Fruit fly (Drosophila melanogaster) whole organism, embryonic: Measurements from ENCODE around the gene tutl.

Source experiments
- ATbp ChIP-seq: fragments of 200-800 bp; sonication (Bioruptor generic); optimal IDR thresholded peaks from 2 replicates; lab custom pipeline; 2017; ENCODE audit warnings: missing biosample characterization, mild to moderate bottlenecking, missing genetic modification characterization, missing genetic modification reagents
- Asciz ChIP-seq: fragments of 200-800 bp; sonication (Bioruptor generic); optimal IDR thresholded peaks from 2 replicates; lab custom pipeline; 2017; ENCODE audit warnings: missing biosample characterization, mild to moderate bottlenecking, missing genetic modification characterization, missing genetic modification reagents
- Atf6 ChIP-seq: fragments of 200-800 bp; sonication (Bioruptor generic); IDR thresholded peaks from 2 replicates; pipeline ENCODE4 v1.3.6; 2022; ENCODE audit warnings: missing biosample characterization, missing genetic modification characterization
- Bdp1 ChIP-seq: fragments of 200-800 bp; sonication (Bioruptor generic); optimal IDR thresholded peaks from 3 replicates; lab custom pipeline; 2016; ENCODE audit warnings: missing biosample characterization, missing genetic modification characterization
- Blimp-1 ChIP-seq: fragments of 200-800 bp; sonication (Bioruptor generic); optimal IDR thresholded peaks from 3 replicates; lab custom pipeline; 2018; ENCODE audit warnings: missing biosample characterization, missing genetic modification characterization, mild to moderate bottlenecking, moderate library complexity, missing genetic modification reagents
- C15 ChIP-seq: fragments of 200-800 bp; sonication (Bioruptor generic); IDR thresholded peaks from 3 replicates; pipeline ENCODE4 v1.3.6; 2022; ENCODE audit warnings: missing biosample characterization, missing genetic modification characterization
- CG10462 ChIP-seq: fragments of 200-800 bp; sonication (Bioruptor generic); optimal IDR thresholded peaks from 2 replicates; lab custom pipeline; 2016; ENCODE audit warnings: missing biosample characterization, missing genetic modification characterization
- CG10959 ChIP-seq: fragments of 200-800 bp; sonication (Bioruptor generic); IDR thresholded peaks from 2 replicates; pipeline ENCODE4 v1.3.6; 2022; ENCODE audit warnings: missing biosample characterization, missing genetic modification characterization
- CG12104 ChIP-seq: fragments of 200-800 bp; sonication (Bioruptor generic); optimal IDR thresholded peaks from 3 replicates; lab custom pipeline; 2016; ENCODE audit warnings: missing biosample characterization, missing genetic modification characterization
- CG12219 ChIP-seq: fragments of 200-800 bp; sonication (Bioruptor generic); optimal IDR thresholded peaks from 3 replicates; lab custom pipeline; 2018; ENCODE audit warnings: missing biosample characterization, mild to moderate bottlenecking, missing genetic modification characterization
- CG12236 ChIP-seq: fragments of 200-800 bp; sonication (Bioruptor generic); optimal IDR thresholded peaks from 2 replicates; lab custom pipeline; 2016; ENCODE audit warnings: missing biosample characterization, missing genetic modification characterization
- CG12299 ChIP-seq: fragments of 200-800 bp; sonication (Bioruptor generic); optimal IDR thresholded peaks from 2 replicates; lab custom pipeline; 2018; ENCODE audit warnings: missing biosample characterization, mild to moderate bottlenecking, missing genetic modification characterization
- CG12769 ChIP-seq: fragments of 200-800 bp; sonication (Bioruptor generic); optimal IDR thresholded peaks from 2 replicates; lab custom pipeline; 2019; ENCODE audit warnings: missing biosample characterization, mild to moderate bottlenecking, missing genetic modification characterization, moderate library complexity
- CG15479 ChIP-seq: fragments of 200-800 bp; sonication (Bioruptor generic); optimal IDR thresholded peaks from 3 replicates; lab custom pipeline; 2019; ENCODE audit warnings: missing biosample characterization, mild to moderate bottlenecking, missing genetic modification characterization, moderate library complexity
- CG16779 ChIP-seq: fragments of 200-800 bp; sonication (Bioruptor generic); IDR thresholded peaks from 2 replicates; pipeline ENCODE4 v1.3.6; 2022; ENCODE audit warnings: missing biosample characterization, missing genetic modification characterization
- CG18599 ChIP-seq: fragments of 200-800 bp; sonication (Bioruptor generic); optimal IDR thresholded peaks from 3 replicates; lab custom pipeline; 2017; ENCODE audit warnings: missing biosample characterization, missing genetic modification characterization, mild to moderate bottlenecking, moderate library complexity, missing genetic modification reagents
- CG30431 ChIP-seq: fragments of 200-800 bp; sonication (Bioruptor generic); optimal IDR thresholded peaks from 2 replicates; lab custom pipeline; 2017; ENCODE audit warnings: missing biosample characterization, missing genetic modification characterization
- CG3065 ChIP-seq: fragments of 200-800 bp; sonication (Bioruptor generic); optimal IDR thresholded peaks from 2 replicates; lab custom pipeline; 2016; ENCODE audit warnings: missing biosample characterization, missing genetic modification characterization
- CG32767 ChIP-seq: fragments of 200-800 bp; sonication (Bioruptor generic); IDR thresholded peaks from 2 replicates; pipeline ENCODE4 v1.3.6; 2022; ENCODE audit warnings: missing biosample characterization, missing genetic modification characterization
- CG3407 ChIP-seq: fragments of 200-800 bp; sonication (Bioruptor generic); optimal IDR thresholded peaks from 2 replicates; lab custom pipeline; 2018; ENCODE audit warnings: missing biosample characterization, mild to moderate bottlenecking, missing genetic modification characterization
- CG34224 ChIP-seq: fragments of 200-800 bp; sonication (Bioruptor generic); IDR thresholded peaks from 3 replicates; pipeline ENCODE4 v1.3.6; 2022; ENCODE audit warnings: missing biosample characterization, missing genetic modification characterization; ENCODE audit not compliant: partially characterized antibody
- CG4820 ChIP-seq: fragments of 200-800 bp; sonication (Bioruptor generic); optimal IDR thresholded peaks from 3 replicates; lab custom pipeline; 2016; ENCODE audit warnings: missing biosample characterization, missing genetic modification characterization
- CG6175 ChIP-seq: fragments of 200-800 bp; sonication (Bioruptor generic); IDR thresholded peaks from 3 replicates; pipeline ENCODE4 v1.3.6; 2022; ENCODE audit warnings: missing biosample characterization, missing genetic modification characterization
- CG6254 ChIP-seq: fragments of 200-800 bp; sonication (Bioruptor generic); optimal IDR thresholded peaks from 3 replicates; lab custom pipeline; 2017; ENCODE audit warnings: mild to moderate bottlenecking, missing biosample characterization, missing genetic modification reagents, missing genetic modification characterization
- CG8281 ChIP-seq: fragments of 200-800 bp; sonication (Bioruptor generic); optimal IDR thresholded peaks from 2 replicates; lab custom pipeline; 2018; ENCODE audit warnings: missing biosample characterization, mild to moderate bottlenecking, missing genetic modification characterization, moderate library complexity
- CG9215 ChIP-seq: fragments of 200-800 bp; sonication (Bioruptor generic); IDR thresholded peaks from 2 replicates; pipeline ENCODE4 v1.3.6; 2022; ENCODE audit warnings: missing biosample characterization, missing genetic modification characterization
- Dip2 ChIP-seq: fragments of 200-800 bp; sonication (Bioruptor generic); IDR thresholded peaks from 2 replicates; pipeline ENCODE4 v1.3.6; 2022; ENCODE audit warnings: missing biosample characterization, missing genetic modification characterization
- Dref ChIP-seq: fragments of 200-800 bp; sonication (Bioruptor generic); IDR thresholded peaks from 2 replicates; pipeline ENCODE4 v1.3.6; 2022; ENCODE audit warnings: missing biosample characterization, missing genetic modification characterization
- Fer2 ChIP-seq: fragments of 200-800 bp; sonication (Bioruptor generic); optimal IDR thresholded peaks from 2 replicates; lab custom pipeline; 2018; ENCODE audit warnings: missing biosample characterization, mild to moderate bottlenecking, missing genetic modification characterization, moderate library complexity
- Hr78 ChIP-seq, 2 experiments: fragments of 200-800 bp in 1 of 2; fragments of >200 bp in 1 of 2; sonication (Bioruptor generic) in 1 of 2; optimal IDR thresholded peaks; 2 replicates each; lab custom pipeline; 2017 to 2019; ENCODE audit warnings: missing biosample characterization in 2 of 2, missing genetic modification characterization in 2 of 2, mild to moderate bottlenecking in 1 of 2, moderate library complexity in 1 of 2
- Mad ChIP-seq: fragments of 200-800 bp; sonication (Bioruptor generic); optimal IDR thresholded peaks from 2 replicates; lab custom pipeline; 2016; ENCODE audit warnings: missing biosample characterization, missing genetic modification characterization
- Myb ChIP-seq: fragments of 200-800 bp; sonication (Bioruptor generic); optimal IDR thresholded peaks from 2 replicates; lab custom pipeline; 2016; ENCODE audit warnings: missing biosample characterization, missing genetic modification characterization
- Poxn ChIP-seq: fragments of 200-800 bp; sonication (Bioruptor generic); IDR thresholded peaks from 2 replicates; pipeline ENCODE4 v1.3.6; 2022; ENCODE audit warnings: missing biosample characterization, missing genetic modification characterization
- Taf1 ChIP-seq: fragments of 200-800 bp; sonication (Bioruptor generic); IDR thresholded peaks from 2 replicates; pipeline ENCODE4 v1.3.6; 2022; ENCODE audit warnings: missing biosample characterization, missing genetic modification characterization
- bigmax ChIP-seq: fragments of 200-800 bp; sonication (Bioruptor generic); optimal IDR thresholded peaks from 2 replicates; lab custom pipeline; 2018; ENCODE audit warnings: missing biosample characterization, mild to moderate bottlenecking, missing genetic modification characterization
- cas ChIP-seq: fragments of 200-800 bp; sonication (Bioruptor generic); IDR thresholded peaks from 2 replicates; pipeline ENCODE4 v1.3.6; 2022; ENCODE audit warnings: missing biosample characterization, missing genetic modification characterization
- caup ChIP-seq: fragments of 200-800 bp; sonication (Bioruptor generic); optimal IDR thresholded peaks from 3 replicates; lab custom pipeline; 2017; ENCODE audit warnings: missing biosample characterization, mild to moderate bottlenecking, missing genetic modification characterization, moderate library complexity; ENCODE audit not compliant: severe bottlenecking
- cwo ChIP-seq: fragments of 200-800 bp; sonication (Bioruptor generic); optimal IDR thresholded peaks from 3 replicates; lab custom pipeline; 2017; ENCODE audit warnings: missing biosample characterization, missing genetic modification characterization, mild to moderate bottlenecking, moderate library complexity, missing genetic modification reagents
- emc ChIP-seq: fragments of 200-800 bp; sonication (Bioruptor generic); optimal IDR thresholded peaks from 2 replicates; lab custom pipeline; 2016; ENCODE audit warnings: missing biosample characterization, missing genetic modification characterization
- eve ChIP-seq, 2 experiments: fragments of >200 bp; optimal IDR thresholded peaks; 2 replicates each; lab custom pipeline; 2017; ENCODE audit warnings: missing biosample characterization in 2 of 2, missing genetic modification characterization in 2 of 2
- fd96Cb ChIP-seq: fragments of 200-800 bp; sonication (Bioruptor generic); optimal IDR thresholded peaks from 2 replicates; lab custom pipeline; 2018; ENCODE audit warnings: missing biosample characterization, mild to moderate bottlenecking, missing genetic modification characterization, moderate library complexity
- gem ChIP-seq: fragments of 200-800 bp; sonication (Bioruptor generic); optimal IDR thresholded peaks from 2 replicates; lab custom pipeline; 2019; ENCODE audit warnings: missing biosample characterization, mild to moderate bottlenecking, missing genetic modification characterization, moderate library complexity
- gsb-n ChIP-seq: fragments of 200-800 bp; sonication (Bioruptor generic); optimal IDR thresholded peaks from 3 replicates; lab custom pipeline; 2018; ENCODE audit warnings: missing biosample characterization, mild to moderate bottlenecking, missing genetic modification characterization
- hkb ChIP-seq, 2 experiments: fragments of 200-800 bp in 1 of 2; fragments of >200 bp in 1 of 2; sonication (Bioruptor generic) in 1 of 2; IDR thresholded peaks in 1 of 2; optimal IDR thresholded peaks in 1 of 2; 2 replicates each; pipeline versions ENCODE4 v1.3.6 to Lab custom; 2017 to 2022; ENCODE audit warnings: missing biosample characterization in 1 of 2, missing genetic modification characterization in 1 of 2
- pan ChIP-seq, 4 experiments: fragments of >200 bp in 3 of 4; fragments of 200-800 bp in 1 of 4; sonication (Bioruptor generic) in 1 of 4; optimal IDR thresholded peaks in 3 of 4; IDR thresholded peaks in 1 of 4; 2 replicates each; pipeline versions ENCODE4 v1.3.6 to Lab custom; 2017 to 2022; ENCODE audit warnings: missing biosample characterization in 2 of 4, missing genetic modification characterization in 2 of 4, mixed read lengths in 1 of 4
- phol ChIP-seq: fragments of 200-800 bp; sonication (Bioruptor generic); optimal IDR thresholded peaks from 3 replicates; lab custom pipeline; 2018; ENCODE audit warnings: missing biosample characterization, mild to moderate bottlenecking, missing genetic modification characterization, moderate library complexity
- pzg ChIP-seq: fragments of 200-800 bp; sonication (Bioruptor generic); optimal IDR thresholded peaks from 3 replicates; lab custom pipeline; 2018; ENCODE audit warnings: missing biosample characterization, mild to moderate bottlenecking, missing genetic modification characterization, moderate library complexity
- sisA ChIP-seq: fragments of 200-800 bp; sonication (Bioruptor generic); IDR thresholded peaks from 2 replicates; pipeline ENCODE4 v1.3.6; 2022; ENCODE audit warnings: missing biosample characterization, missing genetic modification characterization
- sr ChIP-seq: fragments of 200-800 bp; sonication (Bioruptor generic); IDR thresholded peaks from 3 replicates; pipeline ENCODE4 v1.3.6; 2022; ENCODE audit warnings: missing biosample characterization, missing genetic modification characterization
- usp ChIP-seq: fragments of >200 bp; optimal IDR thresholded peaks from 2 replicates; lab custom pipeline; 2017; ENCODE audit warnings: missing biosample characterization, missing genetic modification characterization

tutl gene

DNA sequence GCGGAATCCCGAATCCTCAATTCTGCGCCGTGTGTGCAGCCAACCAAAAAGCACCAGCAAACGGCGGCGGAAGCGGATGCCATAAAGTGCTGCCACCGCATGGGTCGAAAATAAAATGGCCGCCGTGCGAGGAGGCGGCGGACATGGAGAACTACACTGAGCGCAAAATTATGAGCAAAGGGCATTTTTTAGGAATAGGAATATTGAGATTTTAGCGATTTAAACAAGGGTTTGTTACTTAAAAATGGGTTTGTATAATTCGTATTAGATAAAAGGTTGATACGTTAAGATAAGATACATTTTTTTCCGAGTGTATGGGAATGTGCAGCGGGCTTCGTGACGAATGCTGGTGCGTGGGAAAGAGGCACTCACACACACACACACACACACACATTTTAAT is 9.6 kb downstream of the tutl start (continued):
- no peak for TF ChIP-seq pan (optimal IDR thresholded peaks at IDR 0.05; lab: Kevin White, UChicago)
- TF ChIP-seq pan (GFP tag; optimal IDR thresholded peaks at IDR 0.05 in 1 of 2, IDR thresholded peaks at IDR 0.05 in 1 of 2) = peak in 1 of 2 experiments; percentile 28
- TF ChIP-seq sisA (GFP tag; lab: Robert Waterston, UW) = peak; percentile 34
- TF ChIP-seq CG10462 (GFP tag; lab: Kevin White, UChicago) = no peak
- TF ChIP-seq CG12104 (GFP tag; lab: Kevin White, UChicago) = no peak
- no peak for TF ChIP-seq CG3407 (GFP tag; lab: Kevin White, UChicago)
- peak; percentile 48 for TF ChIP-seq gem (tag; lab: Kevin White, UChicago)
- TF ChIP-seq CG4820 (GFP tag; lab: Kevin White, UChicago) = peak; percentile 42
- TF ChIP-seq emc (GFP tag; lab: Kevin White, UChicago) = no peak
- peak; percentile 71 for TF ChIP-seq CG18599
- TF ChIP-seq CG12769 (tag; lab: Kevin White, UChicago) = peak; percentile 49
- TF ChIP-seq CG10959 (GFP tag; lab: Robert Waterston, UW) = peak; percentile 32; the same call in 1 of the 2 replicates
- TF ChIP-seq Dref (GFP tag; lab: Robert Waterston, UW) = no peak
- no peak for TF ChIP-seq hkb (optimal IDR thresholded peaks at IDR 0.05; lab: Kevin White, UChicago)
- peak; percentile 48 for TF ChIP-seq hkb (GFP tag; IDR thresholded peaks at IDR 0.05; lab: Robert Waterston, UW)
- no peak for TF ChIP-seq Myb
- peak; percentile 3 for TF ChIP-seq CG30431 (GFP tag; lab: Kevin White, UChicago)
- TF ChIP-seq Hr78 (GFP tag; optimal IDR thresholded peaks at IDR 0.05; lab: Kevin White, UChicago) = no peak
- no peak for TF ChIP-seq cas (GFP tag; lab: Robert Waterston, UW)
- peak; percentile 6 for TF ChIP-seq Asciz (GFP tag; lab: Kevin White, UChicago)
- peak; percentile 60 for TF ChIP-seq phol (tag; lab: Kevin White, UChicago)
- peak; percentile 35; the same call in 1 of the 2 replicates for TF ChIP-seq Atf6 (GFP tag; lab: Robert Waterston, UW)
- TF ChIP-seq cwo = peak; percentile 14
- no peak for TF ChIP-seq Bdp1
- TF ChIP-seq CG12219 (GFP tag; lab: Kevin White, UChicago) = peak; percentile 9
- no peak; the same call in 1 of the 2 replicates for TF ChIP-seq CG9215 (GFP tag; lab: Robert Waterston, UW)
- TF ChIP-seq C15 (GFP tag; lab: Robert Waterston, UW) = no peak
- no peak for TF ChIP-seq CG12236
- TF ChIP-seq CG32767 (GFP tag; lab: Robert Waterston, UW) = no peak
- no peak for TF ChIP-seq CG15479 (GFP tag; lab: Kevin White, UChicago)
- no peak for TF ChIP-seq Mad (GFP tag; lab: Kevin White, UChicago)
- no peak for TF ChIP-seq sr (GFP tag; lab: Robert Waterston, UW)
- no peak for TF ChIP-seq CG3065 (GFP tag; lab: Kevin White, UChicago)
- TF ChIP-seq usp (GFP tag; lab: Kevin White, UChicago) = no peak
- no peak for TF ChIP-seq CG8281 (tag; lab: Kevin White, UChicago)
- TF ChIP-seq fd96Cb (tag; lab: Kevin White, UChicago) = peak; percentile 19
- TF ChIP-seq CG6254 (GFP tag; lab: Kevin White, UChicago) = peak; percentile 11
- TF ChIP-seq Taf1 (GFP tag; lab: Robert Waterston, UW) = no peak
- no peak for TF ChIP-seq CG6175
- TF ChIP-seq CG16779 (GFP tag; lab: Robert Waterston, UW) = no peak
- TF ChIP-seq Blimp-1 (GFP tag; lab: Kevin White, UChicago) = peak; percentile 50
- TF ChIP-seq CG12299 (tag; lab: Kevin White, UChicago) = no peak
- no peak for TF ChIP-seq Poxn (GFP tag; lab: Robert Waterston, UW)
- no peak for TF ChIP-seq CG34224 (GFP tag; lab: Robert Waterston, UW)
- TF ChIP-seq gsb-n (tag; lab: Kevin White, UChicago) = peak; percentile 16
- TF ChIP-seq Fer2 = no peak
- peak; percentile 18 for TF ChIP-seq ATbp (GFP tag; lab: Kevin White, UChicago)
- TF ChIP-seq Dip2 (GFP tag; lab: Robert Waterston, UW) = no peak
- TF ChIP-seq bigmax (GFP tag; lab: Kevin White, UChicago) = no peak
- no peak for TF ChIP-seq pzg (GFP tag; lab: Kevin White, UChicago)
- no peak for TF ChIP-seq caup (GFP tag; lab: Kevin White, UChicago)
- no peak for TF ChIP-seq eve (GFP tag; optimal IDR thresholded peaks at IDR 0.05; lab: Kevin White, UChicago)
